Worm (Caenorhabditis elegans): ENCODE measurements around the gene C16C10.9.

The C16C10.9 gene

DNA sequence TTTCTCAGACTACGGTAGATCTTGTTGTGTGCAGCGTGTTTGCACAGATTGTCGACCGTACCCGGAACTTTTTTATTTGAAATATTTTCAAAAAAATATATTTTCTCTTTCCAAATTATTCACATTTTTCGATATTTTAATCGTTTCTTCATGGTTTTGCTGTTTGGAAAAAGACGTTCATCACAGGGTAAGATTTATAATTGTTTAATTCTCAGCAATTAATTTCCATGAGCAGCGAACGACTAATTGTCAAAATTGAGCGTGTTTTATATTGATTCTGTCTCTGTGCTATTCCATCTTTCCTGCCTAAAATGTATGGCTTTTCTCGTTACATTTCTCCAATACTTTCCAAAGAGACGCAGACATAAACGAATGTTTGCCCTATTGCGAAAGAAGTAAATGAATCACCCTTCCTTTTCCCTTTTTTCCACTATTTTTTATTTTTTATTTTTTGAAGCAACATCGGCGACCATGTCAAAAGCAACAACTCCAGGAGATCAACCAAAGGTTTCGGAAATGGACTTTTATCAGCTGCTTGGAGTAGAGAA, 34.0 kb upstream of the C16C10.9 start, which contains the start of gene dnj-16:
dnj-16 (plus strand) TSS at position 51 of the 548 bp plus-strand sequence.
- TF ChIP-seq cog-1 (tag; optimal IDR thresholded peaks at IDR 0.05): no peak
- no peak for TF ChIP-seq ztf-29 (GFP tag; IDR thresholded peaks at IDR 0.05)
- TF ChIP-seq ref-1 (GFP tag; conservative IDR thresholded peaks at IDR 0.05): no peak
- TF ChIP-seq klf-2 (GFP tag; conservative IDR thresholded peaks at IDR 0.05): no peak
- no peak for TF ChIP-seq ztf-23 (GFP tag; IDR thresholded peaks at IDR 0.05)
- TF ChIP-seq flt-1 (GFP tag; IDR thresholded peaks at IDR 0.05): no peak
- TF ChIP-seq med-1 (GFP tag; optimal IDR thresholded peaks at IDR 0.05; ENCODE audit: insufficient read depth): no peak
- TF ChIP-seq tab-1 (GFP tag; IDR thresholded peaks at IDR 0.05): no peak
- TF ChIP-seq T22C8.4 (GFP tag; IDR thresholded peaks at IDR 0.05): no peak

DNA sequence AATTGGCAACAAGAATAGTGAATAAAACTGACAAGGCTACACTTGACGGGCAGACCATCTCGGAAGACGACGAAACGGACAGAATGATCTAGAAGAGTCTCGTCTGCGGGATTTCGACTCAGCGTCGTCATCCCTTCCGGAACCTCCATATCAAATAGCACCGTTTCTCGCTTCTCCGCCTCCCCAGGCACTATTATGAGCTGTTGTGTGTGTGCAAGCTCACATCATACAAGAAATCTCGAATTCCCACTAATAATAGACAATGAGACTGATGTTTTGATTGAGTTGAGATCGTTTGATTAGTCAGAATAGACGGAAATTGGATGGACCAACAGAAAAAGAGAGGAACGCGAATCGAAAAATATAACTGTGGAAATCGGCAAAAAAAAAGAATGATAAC, 33.0 kb upstream of the C16C10.9 start, which contains the start of gene spp-28:
spp-28 (minus strand) TSS at position 101 of the 400 bp plus-strand sequence.
- TF ChIP-seq tab-1 (GFP tag; IDR thresholded peaks at IDR 0.05): no peak
- no peak for TF ChIP-seq med-1 (GFP tag; optimal IDR thresholded peaks at IDR 0.05; ENCODE audit: insufficient read depth)
- no peak for TF ChIP-seq T22C8.4 (GFP tag; IDR thresholded peaks at IDR 0.05)
- no peak for TF ChIP-seq ref-1 (GFP tag; conservative IDR thresholded peaks at IDR 0.05)
- TF ChIP-seq flt-1 (GFP tag; IDR thresholded peaks at IDR 0.05): no peak
- no peak for TF ChIP-seq cog-1 (tag; optimal IDR thresholded peaks at IDR 0.05)
- no peak for TF ChIP-seq klf-2 (GFP tag; conservative IDR thresholded peaks at IDR 0.05)
- TF ChIP-seq ztf-23 (GFP tag; IDR thresholded peaks at IDR 0.05): no peak
- no peak for TF ChIP-seq ztf-29 (GFP tag; IDR thresholded peaks at IDR 0.05)

DNA sequence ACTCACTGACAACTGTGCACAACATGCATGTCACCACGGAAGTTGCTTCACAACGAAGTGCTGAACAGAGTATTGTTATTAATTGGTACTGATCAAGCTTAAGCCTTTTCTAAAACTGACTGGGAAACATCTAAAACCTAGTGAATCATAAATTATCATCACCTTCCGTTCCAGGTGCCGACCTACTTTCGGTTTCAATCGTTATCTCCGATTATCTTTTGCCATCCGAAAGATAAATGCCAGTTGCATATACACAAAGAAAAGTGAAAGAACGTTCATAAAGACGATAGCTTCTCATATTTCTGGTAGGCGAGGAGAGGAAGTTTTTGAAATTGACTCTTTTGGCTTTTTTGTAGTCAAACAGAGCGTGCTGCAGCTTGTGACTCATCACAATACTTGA, 32.4 kb upstream of the C16C10.9 start:
- no peak for TF ChIP-seq T22C8.4 (GFP tag; IDR thresholded peaks at IDR 0.05)
- TF ChIP-seq klf-2 (GFP tag; conservative IDR thresholded peaks at IDR 0.05): no peak
- TF ChIP-seq flt-1 (GFP tag; IDR thresholded peaks at IDR 0.05): no peak
- no peak for TF ChIP-seq ztf-23 (GFP tag; IDR thresholded peaks at IDR 0.05)
- TF ChIP-seq cog-1 (tag; optimal IDR thresholded peaks at IDR 0.05): no peak
- 0 out of 2 replicates have a peak, but pooled peaks have one; percentile 37 for TF ChIP-seq ztf-29 (GFP tag; IDR thresholded peaks at IDR 0.05)
- TF ChIP-seq tab-1 (GFP tag; IDR thresholded peaks at IDR 0.05): no peak

DNA sequence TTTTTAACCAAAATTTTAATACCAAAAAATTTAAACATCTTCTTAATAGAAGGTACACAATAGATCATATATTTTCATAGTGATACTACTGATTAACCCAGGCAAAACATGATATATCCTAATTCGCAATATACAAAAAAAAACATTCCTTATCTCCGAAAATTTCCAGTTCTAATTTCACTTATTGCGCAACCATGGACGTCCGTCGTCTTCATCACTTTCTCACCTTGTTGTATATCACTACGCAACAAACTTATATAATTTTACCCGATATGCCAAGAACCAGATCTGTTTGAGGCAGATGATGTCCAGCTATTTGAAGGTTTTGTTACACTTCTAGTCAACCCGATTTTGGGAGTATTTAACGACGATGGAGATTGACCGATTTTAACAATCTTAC, 30.6 kb upstream of the C16C10.9 start, which contains the start of gene R74.2:
R74.2 (plus strand) TSS at position 316 of the 400 bp plus-strand sequence.
- TF ChIP-seq flt-1 (GFP tag; IDR thresholded peaks at IDR 0.05): no peak
- TF ChIP-seq cog-1 (tag; optimal IDR thresholded peaks at IDR 0.05): no peak
- TF ChIP-seq tab-1 (GFP tag; IDR thresholded peaks at IDR 0.05): no peak
- no peak for TF ChIP-seq ztf-23 (GFP tag; IDR thresholded peaks at IDR 0.05)
- TF ChIP-seq T22C8.4 (GFP tag; IDR thresholded peaks at IDR 0.05): no peak
- TF ChIP-seq klf-2 (GFP tag; conservative IDR thresholded peaks at IDR 0.05): no peak
- TF ChIP-seq med-1 (GFP tag; optimal IDR thresholded peaks at IDR 0.05; ENCODE audit: insufficient read depth): no peak
- TF ChIP-seq ztf-29 (GFP tag; IDR thresholded peaks at IDR 0.05): no peak
- TF ChIP-seq ref-1 (GFP tag; conservative IDR thresholded peaks at IDR 0.05): no peak

DNA sequence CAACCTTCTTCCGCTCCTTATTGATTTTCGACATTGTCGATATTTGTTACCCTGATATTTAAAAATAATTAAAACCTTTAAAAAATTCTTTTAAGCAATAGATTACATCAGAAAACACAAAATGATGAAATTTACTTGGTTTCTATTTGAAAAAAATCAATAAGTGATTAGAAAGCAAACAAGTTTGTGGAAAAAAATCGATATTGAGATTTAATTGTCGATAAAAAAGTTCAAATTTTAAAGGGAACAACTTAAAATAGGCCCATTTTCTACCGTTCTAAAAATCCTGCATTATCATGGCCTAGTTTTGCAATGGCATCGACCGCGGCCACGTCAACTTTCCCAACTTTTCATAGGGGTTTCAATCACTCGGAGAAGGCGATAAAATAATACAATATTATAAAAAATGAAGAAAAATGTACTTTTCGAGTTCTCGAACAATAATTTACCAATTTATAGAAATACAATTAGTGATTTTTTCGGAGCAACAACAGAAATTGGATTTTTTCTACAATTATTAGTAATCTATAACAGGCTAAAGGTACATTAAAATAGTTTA, 29.6 kb upstream of the C16C10.9 start, which contains the start of gene lars-1:
lars-1 (minus strand) TSS at position 51 of the 559 bp plus-strand sequence.
- TF ChIP-seq tab-1 (GFP tag; IDR thresholded peaks at IDR 0.05): no peak
- TF ChIP-seq ztf-29 (GFP tag; IDR thresholded peaks at IDR 0.05): no peak
- TF ChIP-seq T22C8.4 (GFP tag; IDR thresholded peaks at IDR 0.05): 0 out of 2 replicates have a peak, but pooled peaks have one; percentile 19

DNA sequence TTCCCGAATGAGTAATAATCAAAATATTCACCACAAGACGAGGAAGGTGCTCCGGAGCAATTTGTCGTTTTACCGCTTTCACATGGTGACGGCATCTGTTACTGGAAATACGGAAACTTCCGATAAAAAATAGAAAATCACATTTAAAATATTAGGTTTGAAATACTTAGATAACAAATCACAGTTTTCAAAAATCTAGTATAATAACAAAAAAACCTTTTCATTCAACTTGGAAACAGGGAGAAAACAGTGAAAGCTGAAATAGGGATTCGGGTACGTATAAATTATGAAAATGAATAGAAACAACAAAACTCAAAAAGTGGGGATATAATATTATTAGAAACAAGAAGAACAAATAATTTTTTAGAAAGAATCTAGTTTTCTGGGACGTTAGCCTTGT, 24.1 kb upstream of the C16C10.9 start, which contains the start of gene C16C10.1:
C16C10.1 (minus strand) TSS at position 101 of the 400 bp plus-strand sequence.
- no peak for TF ChIP-seq ztf-29 (GFP tag; IDR thresholded peaks at IDR 0.05)
- TF ChIP-seq cog-1 (tag; optimal IDR thresholded peaks at IDR 0.05): no peak
- no peak for TF ChIP-seq tab-1 (GFP tag; IDR thresholded peaks at IDR 0.05)
- no peak for TF ChIP-seq klf-2 (GFP tag; conservative IDR thresholded peaks at IDR 0.05)
- TF ChIP-seq ztf-23 (GFP tag; IDR thresholded peaks at IDR 0.05): no peak
- no peak for TF ChIP-seq med-1 (GFP tag; optimal IDR thresholded peaks at IDR 0.05; ENCODE audit: insufficient read depth)
- TF ChIP-seq flt-1 (GFP tag; IDR thresholded peaks at IDR 0.05): no peak
- no peak for TF ChIP-seq T22C8.4 (GFP tag; IDR thresholded peaks at IDR 0.05)
- no peak for TF ChIP-seq ref-1 (GFP tag; conservative IDR thresholded peaks at IDR 0.05)

DNA sequence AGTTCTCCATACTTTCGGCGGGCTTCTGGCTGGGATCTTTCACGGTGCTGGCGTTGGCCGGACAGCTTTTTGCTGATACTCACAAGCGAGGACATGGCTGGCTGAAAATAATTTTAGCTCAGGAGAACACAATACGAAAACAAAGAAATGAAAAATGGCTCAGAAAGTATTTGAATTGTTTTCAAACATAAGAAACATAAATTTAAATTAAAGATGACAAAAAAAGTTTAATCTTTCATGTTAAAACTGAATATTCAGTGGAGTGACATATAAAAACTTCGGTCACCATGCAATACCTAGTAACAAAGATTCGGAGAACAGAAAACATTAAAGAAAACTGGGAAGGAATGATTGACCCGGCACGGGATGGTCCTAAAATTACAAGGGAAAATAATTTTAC, 21.4 kb upstream of the C16C10.9 start, which contains the start of gene C16C10.2:
C16C10.2 (minus strand) TSS at position 101 of the 400 bp plus-strand sequence.
- TF ChIP-seq med-1 (GFP tag; optimal IDR thresholded peaks at IDR 0.05; ENCODE audit: insufficient read depth) (no peak), tab-1 (GFP tag; IDR thresholded peaks at IDR 0.05) (no peak), ztf-23 (GFP tag; IDR thresholded peaks at IDR 0.05) (no peak), cog-1 (tag; optimal IDR thresholded peaks at IDR 0.05) (no peak), ztf-29 (GFP tag; IDR thresholded peaks at IDR 0.05) (no peak), T22C8.4 (GFP tag; IDR thresholded peaks at IDR 0.05) (no peak)

DNA sequence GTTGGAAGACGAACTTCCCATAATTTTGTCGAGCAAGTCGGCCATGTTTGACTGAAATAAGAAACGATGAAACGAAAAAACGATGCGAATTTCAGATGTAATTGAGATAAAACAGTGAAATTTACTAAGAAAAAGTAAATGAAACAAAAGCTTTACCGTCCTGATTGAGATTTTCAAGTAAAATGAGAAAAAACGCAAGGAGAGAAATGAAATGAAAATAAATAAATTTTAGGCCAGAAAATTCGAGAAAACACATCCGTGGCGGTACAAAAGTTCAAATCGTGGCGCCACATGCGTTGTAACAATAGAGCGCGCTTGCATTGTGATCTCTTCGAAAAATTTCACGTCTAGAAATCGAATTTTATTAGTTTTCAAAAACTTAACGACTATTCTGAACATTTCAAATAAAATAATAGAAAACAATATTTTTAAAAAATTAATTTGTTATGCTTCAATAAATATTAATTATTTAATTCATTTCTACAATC, 19.0 kb upstream of the C16C10.9 start, which contains the start of the genes hrde-1 and C16C10.13:
hrde-1 (minus strand) TSS at position 51 of the 488 bp plus-strand sequence.
C16C10.13 (plus strand) TSS at position 332 of the 488 bp plus-strand sequence.
- TF ChIP-seq klf-2 (GFP tag; conservative IDR thresholded peaks at IDR 0.05) (no peak), ztf-29 (GFP tag; IDR thresholded peaks at IDR 0.05) (no peak)

DNA sequence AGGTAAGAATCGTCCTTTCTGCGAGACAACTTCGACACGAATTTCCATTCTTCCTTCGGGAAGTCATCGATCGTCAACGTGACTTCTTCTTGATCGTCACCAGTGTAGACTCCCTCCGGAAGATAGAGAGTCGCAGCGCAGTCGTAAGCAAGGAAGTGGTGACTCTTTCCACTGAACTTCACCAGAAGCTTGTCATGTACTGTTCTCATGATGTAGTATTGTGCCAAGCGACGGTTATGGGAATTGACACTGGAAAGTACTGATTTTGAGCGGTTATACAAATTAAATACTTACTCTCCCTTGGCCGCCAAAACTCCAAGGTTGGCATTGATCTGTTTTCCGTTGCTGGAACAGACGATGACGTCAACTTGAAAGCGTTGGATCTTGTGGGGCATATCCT, 18.3 kb upstream of the C16C10.9 start:
- TF ChIP-seq cog-1 (tag; optimal IDR thresholded peaks at IDR 0.05) (no peak), klf-2 (GFP tag; conservative IDR thresholded peaks at IDR 0.05) (no peak), T22C8.4 (GFP tag; IDR thresholded peaks at IDR 0.05) (no peak), ref-1 (GFP tag; conservative IDR thresholded peaks at IDR 0.05) (no peak), flt-1 (GFP tag; IDR thresholded peaks at IDR 0.05) (no peak)

DNA sequence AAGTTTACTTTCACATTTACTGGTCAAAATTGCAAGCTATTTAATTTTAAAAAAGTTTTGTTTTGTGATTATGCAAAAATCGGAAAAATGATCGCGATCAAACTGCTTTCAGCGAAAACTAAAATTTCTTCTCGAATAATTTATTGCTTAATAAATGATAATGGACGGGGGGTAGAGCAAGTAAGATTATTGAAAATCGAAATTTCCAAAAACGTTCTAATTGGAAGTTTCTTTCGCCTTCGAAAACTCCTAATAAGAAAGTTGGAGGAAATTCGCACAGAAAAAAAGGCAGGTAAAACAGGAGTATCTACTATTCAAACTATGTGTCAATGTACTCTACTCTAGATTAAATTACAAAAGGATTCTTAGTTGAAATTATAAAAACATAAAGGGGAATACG, 15.0 kb upstream of the C16C10.9 start:
- TF ChIP-seq ztf-29 (GFP tag; IDR thresholded peaks at IDR 0.05): no peak
- TF ChIP-seq cog-1 (tag; optimal IDR thresholded peaks at IDR 0.05): no peak
- no peak for TF ChIP-seq T22C8.4 (GFP tag; IDR thresholded peaks at IDR 0.05)
- TF ChIP-seq ztf-23 (GFP tag; IDR thresholded peaks at IDR 0.05): no peak
- TF ChIP-seq flt-1 (GFP tag; IDR thresholded peaks at IDR 0.05): no peak
- no peak for TF ChIP-seq ref-1 (GFP tag; conservative IDR thresholded peaks at IDR 0.05)
- no peak for TF ChIP-seq klf-2 (GFP tag; conservative IDR thresholded peaks at IDR 0.05)
- no peak for TF ChIP-seq tab-1 (GFP tag; IDR thresholded peaks at IDR 0.05)
